Worm (Caenorhabditis elegans) whole organism, L4 larva: Measurements from ENCODE around the gene Y54E2A.9.

Experiments
- aha-1 ChIP-seq: fragments of 150-350 bp; peaks from one replicate; lab custom pipeline; 2014; ENCODE audit warnings: missing biosample characterization, missing genetic modification characterization
- daf-12 ChIP-seq: fragments of 150-350 bp; optimal IDR thresholded peaks from 2 replicates; lab custom pipeline; 2014; ENCODE audit warnings: missing biosample characterization, missing genetic modification reagents, missing genetic modification characterization
- nhr-237 ChIP-seq: sonication (generic microtip); optimal IDR thresholded peaks from 2 replicates; lab custom pipeline; 2017; ENCODE audit warnings: missing biosample characterization, missing genetic modification characterization
- skn-1 ChIP-seq: fragments of 150-350 bp; optimal IDR thresholded peaks from 2 replicates; lab custom pipeline; 2014; ENCODE audit warnings: missing biosample characterization, missing genetic modification characterization
- snpc-4 ChIP-seq: fragments of 150-350 bp; optimal IDR thresholded peaks from 2 replicates; lab custom pipeline; 2014; ENCODE audit warnings: missing biosample characterization, missing genetic modification characterization
- unc-39 ChIP-seq: sonication (generic microtip); optimal IDR thresholded peaks from 2 replicates; lab custom pipeline; 2017; ENCODE audit warnings: missing biosample characterization, missing genetic modification characterization
- unc-62 ChIP-seq, 3 experiments: fragments of 150-350 bp in 1 of 3; sonication (generic microtip); optimal IDR thresholded peaks in 2 of 3; peaks in 1 of 3; 1 replicate in 1 of 3; 2 replicates in 2 of 3; lab custom pipeline; 2014 to 2017; ENCODE audit warnings: missing biosample characterization in 3 of 3, missing genetic modification characterization in 3 of 3, missing genetic modification reagents in 3 of 3, missing genotype in 1 of 3
- zip-2 ChIP-seq: fragments of 150-350 bp; optimal IDR thresholded peaks from 2 replicates; lab custom pipeline; 2014; ENCODE audit warnings: missing biosample characterization, missing genetic modification characterization

DNA sequence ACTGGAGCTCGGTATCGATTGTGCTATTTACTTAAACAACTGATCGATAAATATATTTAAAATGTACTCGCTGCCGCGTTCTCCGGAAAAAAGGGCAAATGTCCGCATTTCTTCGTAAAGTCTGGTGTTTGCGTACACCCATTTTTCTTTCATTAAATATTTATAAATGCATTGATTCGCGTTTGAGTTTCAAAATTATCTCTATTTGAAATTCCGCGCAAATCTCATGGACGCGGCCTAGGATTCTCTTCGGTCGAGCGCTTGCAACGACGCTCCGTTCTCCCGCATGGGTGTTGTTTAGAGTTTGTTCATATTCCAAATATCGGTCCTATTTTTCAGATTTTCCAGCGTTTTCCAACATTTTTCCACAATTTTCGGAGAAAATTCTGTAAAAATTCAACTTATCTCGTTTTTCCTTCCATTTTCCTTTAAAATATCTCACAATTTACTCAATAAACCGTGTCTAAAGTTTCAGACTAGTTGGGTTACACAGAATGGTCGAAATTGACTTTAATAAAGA is 9.2 kb upstream of the Y54E2A.9 start, which contains the start of gene eif-3.B:
- TF ChIP-seq skn-1 (tag; lab: Kevin White, UChicago) (no peak), unc-39 (tag; lab: Kevin White, UChicago) (no peak), zip-2 (peak; percentile 55), daf-12 (no peak), nhr-237 (no peak), aha-1 (tag; lab: Kevin White, UChicago) (peak; percentile 6), snpc-4 (tag; lab: Kevin White, UChicago) (peak; percentile 50), unc-62 (GFP tag; optimal IDR thresholded peaks at IDR 0.05 in 1 of 2; lab: Kevin White, UChicago) (no peak), unc-62 (tag; optimal IDR thresholded peaks at IDR 0.05; lab: Kevin White, UChicago) (no peak)
